Worm (Caenorhabditis elegans): ENCODE data around the gene col-150.
A peak's percentile ranks its signal among the peaks of the same experiment; 100 is the strongest.

The col-150 gene

ce11 chrV:10294549-10294948, at the start of gene col-150:
Gene col-150 (minus strand): TSS chrV:10294649.
- TF ChIP-seq hnd-1 (tag; optimal IDR thresholded peaks at IDR 0.05) (no peak), ceh-13 (GFP tag; optimal IDR thresholded peaks at IDR 0.05) (no peak)

ce11 chrV:10342904-10343303, 48.5 kb upstream of the col-150 start, which contains the start of gene K07C5.3:
Gene K07C5.3 (plus strand): TSS chrV:10343032.
- no peak for TF ChIP-seq hnd-1 (tag; optimal IDR thresholded peaks at IDR 0.05)
- no peak for TF ChIP-seq tra-4 (tag; optimal IDR thresholded peaks at IDR 0.05)
- no peak for TF ChIP-seq ets-7 (tag; optimal IDR thresholded peaks at IDR 0.05)
- TF ChIP-seq aly-1 (tag; optimal IDR thresholded peaks at IDR 0.05): no peak
- no peak for TF ChIP-seq scrt-1 (GFP tag; IDR thresholded peaks at IDR 0.05)
- TF ChIP-seq sea-1 (GFP tag; conservative IDR thresholded peaks at IDR 0.05): no peak
- no peak for TF ChIP-seq flt-1 (GFP tag; IDR thresholded peaks at IDR 0.05)
- no peak for TF ChIP-seq tbx-11 (GFP tag; IDR thresholded peaks at IDR 0.05)

ce11 chrV:10341905-10342328, 47.5 kb upstream of the col-150 start, which contains the start of gene K07C5.13:
Gene K07C5.13 (plus strand): TSS chrV:10342055.
- peak; percentile 51; the same call in 1 of the 2 replicates for TF ChIP-seq scrt-1 (GFP tag; IDR thresholded peaks at IDR 0.05)
- peak; percentile 61; the same call in 1 of the 2 replicates for TF ChIP-seq pes-1 (GFP tag; IDR thresholded peaks at IDR 0.05)
- 0 out of 2 replicates have a peak, but pooled peaks have one; percentile 36 for TF ChIP-seq tbx-37 (GFP tag; conservative IDR thresholded peaks at IDR 0.05)
- peak; percentile 61; the same call in 1 of the 2 replicates for TF ChIP-seq tbx-11 (GFP tag; IDR thresholded peaks at IDR 0.05)
- TF ChIP-seq sea-1 (GFP tag; conservative IDR thresholded peaks at IDR 0.05): peak; percentile 75; the same call in 1 of the 2 replicates
- TF ChIP-seq flt-1 (GFP tag; IDR thresholded peaks at IDR 0.05): peak; percentile 56

- TF ChIP-seq B0310.2 (tag; optimal IDR thresholded peaks at IDR 0.05) (no peak), ceh-36 (tag; optimal IDR thresholded peaks at IDR 0.05) (no peak), tra-4 (tag; optimal IDR thresholded peaks at IDR 0.05) (no peak), flt-1 (GFP tag; IDR thresholded peaks at IDR 0.05) (no peak), aly-1 (tag; optimal IDR thresholded peaks at IDR 0.05) (no peak)
Observed at ce11 chrV:10339200-10339599, 44.8 kb upstream of the col-150 start, which contains the start of gene K07C5.2. Gene K07C5.2 (plus strand): TSS chrV:10339500.

ce11 chrV:10338305-10338992, 44.0 kb upstream of the col-150 start, which contains the start of gene arx-2:
Gene arx-2 (minus strand): TSS chrV:10338355.
- TF ChIP-seq tbx-37 (GFP tag; conservative IDR thresholded peaks at IDR 0.05) (no peak), pes-1 (GFP tag; IDR thresholded peaks at IDR 0.05) (no peak), ceh-13 (GFP tag; optimal IDR thresholded peaks at IDR 0.05) (no peak), hmg-4 (GFP tag; optimal IDR thresholded peaks at IDR 0.05) (no peak), hmbx-1 (tag; optimal IDR thresholded peaks at IDR 0.05) (no peak)

ce11 chrV:10333843-10334242, 39.4 kb upstream of the col-150 start:
- TF ChIP-seq ama-1 (optimal IDR thresholded peaks at IDR 0.05): no peak
- TF ChIP-seq pes-1 (GFP tag; IDR thresholded peaks at IDR 0.05): no peak
- no peak for TF ChIP-seq sea-1 (GFP tag; conservative IDR thresholded peaks at IDR 0.05)
- TF ChIP-seq tbx-11 (GFP tag; IDR thresholded peaks at IDR 0.05): no peak
- no peak for TF ChIP-seq flt-1 (GFP tag; IDR thresholded peaks at IDR 0.05)
- no peak for TF ChIP-seq ceh-36 (tag; optimal IDR thresholded peaks at IDR 0.05)
- TF ChIP-seq B0310.2 (tag; optimal IDR thresholded peaks at IDR 0.05): no peak
- TF ChIP-seq tbx-37 (GFP tag; conservative IDR thresholded peaks at IDR 0.05): no peak
- no peak for TF ChIP-seq ceh-13 (GFP tag; optimal IDR thresholded peaks at IDR 0.05)
- no peak for TF ChIP-seq hmbx-1 (tag; optimal IDR thresholded peaks at IDR 0.05)
- no peak for TF ChIP-seq aly-1 (tag; optimal IDR thresholded peaks at IDR 0.05)
- TF ChIP-seq hnd-1 (tag; optimal IDR thresholded peaks at IDR 0.05): no peak
- TF ChIP-seq tra-4 (tag; optimal IDR thresholded peaks at IDR 0.05): no peak
- no peak for TF ChIP-seq scrt-1 (GFP tag; IDR thresholded peaks at IDR 0.05)
- TF ChIP-seq ets-7 (tag; optimal IDR thresholded peaks at IDR 0.05): no peak
- no peak for TF ChIP-seq F13C5.2 (tag; optimal IDR thresholded peaks at IDR 0.05)

- no peak for TF ChIP-seq flt-1 (GFP tag; IDR thresholded peaks at IDR 0.05)
- no peak for TF ChIP-seq F13C5.2 (tag; optimal IDR thresholded peaks at IDR 0.05)
- no peak for TF ChIP-seq hnd-1 (tag; optimal IDR thresholded peaks at IDR 0.05)
- TF ChIP-seq ets-7 (tag; optimal IDR thresholded peaks at IDR 0.05): no peak
- TF ChIP-seq ama-1 (optimal IDR thresholded peaks at IDR 0.05): no peak
- no peak for TF ChIP-seq hmbx-1 (tag; optimal IDR thresholded peaks at IDR 0.05)
- TF ChIP-seq aly-1 (tag; optimal IDR thresholded peaks at IDR 0.05): no peak
- no peak for TF ChIP-seq tbx-11 (GFP tag; IDR thresholded peaks at IDR 0.05)
- no peak for TF ChIP-seq B0310.2 (tag; optimal IDR thresholded peaks at IDR 0.05)
- no peak for TF ChIP-seq hmg-4 (GFP tag; optimal IDR thresholded peaks at IDR 0.05)
- TF ChIP-seq ceh-13 (GFP tag; optimal IDR thresholded peaks at IDR 0.05): no peak
- TF ChIP-seq tbx-37 (GFP tag; conservative IDR thresholded peaks at IDR 0.05): no peak
- TF ChIP-seq ceh-36 (tag; optimal IDR thresholded peaks at IDR 0.05): no peak
- TF ChIP-seq pes-1 (GFP tag; IDR thresholded peaks at IDR 0.05): no peak
- no peak for TF ChIP-seq tra-4 (tag; optimal IDR thresholded peaks at IDR 0.05)
- TF ChIP-seq scrt-1 (GFP tag; IDR thresholded peaks at IDR 0.05): no peak
- TF ChIP-seq sea-1 (GFP tag; conservative IDR thresholded peaks at IDR 0.05): no peak
Observed at ce11 chrV:10332012-10332411, 37.6 kb upstream of the col-150 start, which contains the start of gene crm-1. Gene crm-1 (minus strand): TSS chrV:10332112.

- no peak for TF ChIP-seq flt-1 (GFP tag; IDR thresholded peaks at IDR 0.05)
- no peak for TF ChIP-seq F13C5.2 (tag; optimal IDR thresholded peaks at IDR 0.05)
- TF ChIP-seq scrt-1 (GFP tag; IDR thresholded peaks at IDR 0.05): no peak
- TF ChIP-seq B0310.2 (tag; optimal IDR thresholded peaks at IDR 0.05): no peak
- no peak for TF ChIP-seq tra-4 (tag; optimal IDR thresholded peaks at IDR 0.05)
- no peak for TF ChIP-seq ama-1 (optimal IDR thresholded peaks at IDR 0.05)
- no peak for TF ChIP-seq ceh-13 (GFP tag; optimal IDR thresholded peaks at IDR 0.05)
- TF ChIP-seq ets-7 (tag; optimal IDR thresholded peaks at IDR 0.05): no peak
- no peak for TF ChIP-seq tbx-37 (GFP tag; conservative IDR thresholded peaks at IDR 0.05)
- TF ChIP-seq hmg-4 (GFP tag; optimal IDR thresholded peaks at IDR 0.05): no peak
Observed at ce11 chrV:10328080-10328479, 33.6 kb upstream of the col-150 start.
